Fruit fly (Drosophila melanogaster): ENCODE results near the gene CapaR.

The CapaR gene

dm6 chr3L:21515823-21516715, 45.9 kb downstream of the CapaR start, which contains the start of the genes SAK and Cdk12 (continued):
- TF ChIP-seq crc (GFP tag; optimal IDR thresholded peaks at IDR 0.05), result no peak
- TF ChIP-seq CG3163 (GFP tag; optimal IDR thresholded peaks at IDR 0.05), result peak; percentile 23
- TF ChIP-seq CG1529 (GFP tag; optimal IDR thresholded peaks at IDR 0.05), result peak; percentile 66
- TF ChIP-seq Dip2 (GFP tag; IDR thresholded peaks at IDR 0.05), result no peak; the same call in 1 of the 2 replicates

dm6 chr3L:21509488-21510122, 52.4 kb downstream of the CapaR start:
- TF ChIP-seq chn (GFP tag; optimal IDR thresholded peaks at IDR 0.05), result peak; percentile 10
- TF ChIP-seq bsh (GFP tag; optimal IDR thresholded peaks at IDR 0.05), result peak in 1 of 2 experiments; percentile 53
- peak; percentile 33 for TF ChIP-seq tio (GFP tag; optimal IDR thresholded peaks at IDR 0.05)
- peak; percentile 13 for TF ChIP-seq caup (GFP tag; optimal IDR thresholded peaks at IDR 0.05; ENCODE audit: severe bottlenecking)
- no peak for TF ChIP-seq klu (GFP tag; IDR thresholded peaks at IDR 0.05)
- TF ChIP-seq ase (GFP tag; IDR thresholded peaks at IDR 0.05), result no peak
- TF ChIP-seq Nf-YC (tag; optimal IDR thresholded peaks at IDR 0.05), result no peak
- peak; percentile 23 for TF ChIP-seq CG12071 (GFP tag; optimal IDR thresholded peaks at IDR 0.05)
- peak; percentile 28 for TF ChIP-seq CG13775 (GFP tag; optimal IDR thresholded peaks at IDR 0.05)
- TF ChIP-seq CG11723 (GFP tag; optimal IDR thresholded peaks at IDR 0.05), result no peak
- peak; percentile 93 for TF ChIP-seq CG3163 (GFP tag; optimal IDR thresholded peaks at IDR 0.05)
- peak; percentile 53 for TF ChIP-seq BtbVII (GFP tag; optimal IDR thresholded peaks at IDR 0.05)
- 0 out of 2 replicates have a peak, but pooled peaks have one; percentile 12 for TF ChIP-seq CG10366 (GFP tag; IDR thresholded peaks at IDR 0.05)
- no peak for TF ChIP-seq vnd (GFP tag; IDR thresholded peaks at IDR 0.05; ENCODE audit: partially characterized antibody)
- no peak for TF ChIP-seq kay (GFP tag; optimal IDR thresholded peaks at IDR 0.05)
- 0 out of 2 replicates have a peak, but pooled peaks have one; percentile 21 for TF ChIP-seq aop (GFP tag; IDR thresholded peaks at IDR 0.05)
- TF ChIP-seq CG3407 (GFP tag; optimal IDR thresholded peaks at IDR 0.05), result peak; percentile 22
- TF ChIP-seq abd-A (tag; optimal IDR thresholded peaks at IDR 0.05), result no peak
- TF ChIP-seq CG4424 (GFP tag; optimal IDR thresholded peaks at IDR 0.05), result peak; percentile 18
- 0 out of 4 replicates have a peak, but pooled peaks have one; percentile 18 for TF ChIP-seq Dll (GFP tag; IDR thresholded peaks at IDR 0.05; ENCODE audit: partially characterized antibody)
- no peak for TF ChIP-seq NC2α (GFP tag; optimal IDR thresholded peaks at IDR 0.05)
- TF ChIP-seq Camta (GFP tag; optimal IDR thresholded peaks at IDR 0.05), result peak; percentile 23
- TF ChIP-seq CG2889 (GFP tag; IDR thresholded peaks at IDR 0.05), result 0 out of 3 replicates have a peak, but pooled peaks have one; percentile 26
- TF ChIP-seq dmrt99B (tag; optimal IDR thresholded peaks at IDR 0.05), result peak; percentile 50
- TF ChIP-seq CoRest (tag; optimal IDR thresholded peaks at IDR 0.05), result peak; percentile 33
- TF ChIP-seq CG31388 (GFP tag; optimal IDR thresholded peaks at IDR 0.05), result no peak
- no peak for TF ChIP-seq CG32767 (GFP tag; IDR thresholded peaks at IDR 0.05)
- peak; percentile 43; the same call in 1 of the 3 replicates for TF ChIP-seq CG11695 (GFP tag; IDR thresholded peaks at IDR 0.05)
- no peak for TF ChIP-seq Fer2 (tag; optimal IDR thresholded peaks at IDR 0.05)
- peak; percentile 82 for TF ChIP-seq zf30C (GFP tag; optimal IDR thresholded peaks at IDR 0.05)
- TF ChIP-seq otp (GFP tag; IDR thresholded peaks at IDR 0.05), result 0 out of 3 replicates have a peak, but pooled peaks have one; percentile 17
- peak; percentile 19 for TF ChIP-seq CG9437 (GFP tag; optimal IDR thresholded peaks at IDR 0.05)
- TF ChIP-seq btn (GFP tag; optimal IDR thresholded peaks at IDR 0.05), result peak; percentile 23
- TF ChIP-seq mirr (GFP tag; optimal IDR thresholded peaks at IDR 0.05), result no peak
- TF ChIP-seq CG4282 (GFP tag; optimal IDR thresholded peaks at IDR 0.05), result no peak
- no peak for TF ChIP-seq NFAT (GFP tag; IDR thresholded peaks at IDR 0.05)
- TF ChIP-seq CG1792 (GFP tag; optimal IDR thresholded peaks at IDR 0.05), result peak; percentile 16
- peak; percentile 47 for TF ChIP-seq Meics (GFP tag; optimal IDR thresholded peaks at IDR 0.05)
- no peak for TF ChIP-seq Ets65A (GFP tag)
- TF ChIP-seq Drgx (GFP tag; IDR thresholded peaks at IDR 0.05), result peak; percentile 36; the same call in 1 of the 2 replicates
- TF ChIP-seq mam (GFP tag; optimal IDR thresholded peaks at IDR 0.05), result peak; percentile 54
- TF ChIP-seq CG10979 (tag; optimal IDR thresholded peaks at IDR 0.05), result peak; percentile 41

All from whole organism, embryonic.